Fruit fly (Drosophila melanogaster) whole organism, embryonic: ENCODE data around the gene CG5181.
A peak's percentile ranks its signal among the peaks of the same experiment; 100 is the strongest.

Source experiments
- Blimp-1 ChIP-seq: fragments of 200-800 bp; sonication (Bioruptor generic); optimal IDR thresholded peaks from 3 replicates; lab custom pipeline; 2018; ENCODE audit warnings: missing biosample characterization, missing genetic modification characterization, mild to moderate bottlenecking, moderate library complexity, missing genetic modification reagents
- CG1024 ChIP-seq: fragments of 200-800 bp; sonication (Bioruptor generic); IDR thresholded peaks from 2 replicates; pipeline ENCODE4 v1.3.6; 2022; ENCODE audit warnings: missing biosample characterization, missing genetic modification characterization
- CG10321 ChIP-seq: fragments of 200-800 bp; sonication (Bioruptor generic); IDR thresholded peaks from 2 replicates; pipeline ENCODE4 v1.3.6; 2022; ENCODE audit warnings: missing biosample characterization, missing genetic modification characterization
- CG10654 ChIP-seq: fragments of 200-800 bp; sonication (Bioruptor generic); optimal IDR thresholded peaks from 2 replicates; lab custom pipeline; 2016; ENCODE audit warnings: missing biosample characterization, missing genetic modification characterization
- CG11696 ChIP-seq: fragments of 200-800 bp; sonication (Bioruptor generic); IDR thresholded peaks from 2 replicates; pipeline ENCODE4 v1.3.6; 2022; ENCODE audit warnings: missing biosample characterization, missing genetic modification characterization
- CG12744 ChIP-seq: fragments of 200-800 bp; sonication (Bioruptor generic); optimal IDR thresholded peaks from 2 replicates; lab custom pipeline; 2016; ENCODE audit warnings: missing biosample characterization, missing genetic modification characterization
- CG14050 ChIP-seq: fragments of 200-800 bp; sonication (Bioruptor generic); IDR thresholded peaks from 3 replicates; pipeline ENCODE4 v1.3.6; 2022; ENCODE audit warnings: missing biosample characterization, missing genetic modification characterization
- CG14965 ChIP-seq: fragments of 200-800 bp; sonication (Bioruptor generic); optimal IDR thresholded peaks from 2 replicates; lab custom pipeline; 2016; ENCODE audit warnings: missing biosample characterization, missing genetic modification characterization, borderline replicate concordance
- CG15073 ChIP-seq: fragments of 200-800 bp; sonication (Bioruptor generic); optimal IDR thresholded peaks from 2 replicates; lab custom pipeline; 2016; ENCODE audit warnings: missing biosample characterization, missing genetic modification characterization
- CG17359 ChIP-seq: fragments of 200-800 bp; sonication (Bioruptor generic); optimal IDR thresholded peaks from 3 replicates; lab custom pipeline; 2018; ENCODE audit warnings: missing biosample characterization, mild to moderate bottlenecking, missing genetic modification characterization, moderate library complexity
- CG2129 ChIP-seq: fragments of 200-800 bp; sonication (Bioruptor generic); IDR thresholded peaks from 2 replicates; pipeline ENCODE4 v1.3.6; 2022; ENCODE audit warnings: missing biosample characterization, missing genetic modification characterization; ENCODE audit not compliant: partially characterized antibody
- CG2202 ChIP-seq: fragments of 200-800 bp; sonication (Bioruptor generic); optimal IDR thresholded peaks from 2 replicates; lab custom pipeline; 2018; ENCODE audit warnings: missing biosample characterization, mild to moderate bottlenecking, missing genetic modification characterization
- CG31388 ChIP-seq: fragments of 200-800 bp; sonication (Bioruptor generic); optimal IDR thresholded peaks from 2 replicates; lab custom pipeline; 2016; ENCODE audit warnings: missing biosample characterization, missing genetic modification characterization
- CG3407 ChIP-seq: fragments of 200-800 bp; sonication (Bioruptor generic); optimal IDR thresholded peaks from 2 replicates; lab custom pipeline; 2018; ENCODE audit warnings: missing biosample characterization, mild to moderate bottlenecking, missing genetic modification characterization
- CG6254 ChIP-seq: fragments of 200-800 bp; sonication (Bioruptor generic); optimal IDR thresholded peaks from 3 replicates; lab custom pipeline; 2017; ENCODE audit warnings: mild to moderate bottlenecking, missing biosample characterization, missing genetic modification reagents, missing genetic modification characterization
- CG7963 ChIP-seq: fragments of 200-800 bp; sonication (Bioruptor generic); IDR thresholded peaks from 3 replicates; pipeline ENCODE4 v1.3.6; 2022; ENCODE audit warnings: missing biosample characterization, missing genetic modification characterization; ENCODE audit not compliant: partially characterized antibody
- CG8290 ChIP-seq, 3 experiments: fragments of 200-800 bp; sonication (Bioruptor generic); optimal IDR thresholded peaks; 2 replicates each; lab custom pipeline; 2016 to 2019; ENCODE audit warnings: missing biosample characterization in 3 of 3, missing genetic modification characterization in 3 of 3, mild to moderate bottlenecking in 2 of 3, moderate library complexity in 1 of 3
- CG8478 ChIP-seq: fragments of >200 bp; optimal IDR thresholded peaks from 2 replicates; lab custom pipeline; 2018
- CG8924 ChIP-seq: fragments of 200-800 bp; optimal IDR thresholded peaks from 3 replicates; lab custom pipeline; 2019; ENCODE audit warnings: missing biosample characterization, mild to moderate bottlenecking, missing genetic modification characterization, moderate library complexity
- Dek ChIP-seq: fragments of 200-800 bp; sonication (Bioruptor generic); optimal IDR thresholded peaks from 3 replicates; lab custom pipeline; 2019; ENCODE audit warnings: missing biosample characterization, mild to moderate bottlenecking, missing genetic modification characterization, moderate library complexity
- Ets65A ChIP-seq: fragments of 200-800 bp; sonication (Bioruptor generic); peaks from one replicate; lab custom pipeline; 2016; ENCODE audit warnings: missing biosample characterization, missing genetic modification characterization
- Hand ChIP-seq: fragments of 200-800 bp; sonication (Bioruptor generic); optimal IDR thresholded peaks from 2 replicates; lab custom pipeline; 2017; ENCODE audit warnings: mild to moderate bottlenecking, missing biosample characterization, missing genetic modification reagents, missing genetic modification characterization
- Hr51 ChIP-seq, 2 experiments: fragments of 200-800 bp; sonication (Bioruptor generic); optimal IDR thresholded peaks; 2 replicates in 1 of 2; 3 replicates in 1 of 2; lab custom pipeline; 2016 to 2018; ENCODE audit warnings: missing biosample characterization in 2 of 2, missing genetic modification characterization in 2 of 2, mild to moderate bottlenecking in 1 of 2, moderate library complexity in 1 of 2
- Lpt ChIP-seq: fragments of >200 bp; optimal IDR thresholded peaks from 2 replicates; lab custom pipeline; 2018; ENCODE audit warnings: missing biosample characterization, missing genetic modification characterization
- MTF-1 ChIP-seq: fragments of 200-800 bp; sonication (Bioruptor generic); optimal IDR thresholded peaks from 2 replicates; lab custom pipeline; 2018; ENCODE audit warnings: missing biosample characterization, mild to moderate bottlenecking, missing genetic modification characterization, borderline replicate concordance
- Myb ChIP-seq: fragments of 200-800 bp; sonication (Bioruptor generic); optimal IDR thresholded peaks from 2 replicates; lab custom pipeline; 2016; ENCODE audit warnings: missing biosample characterization, missing genetic modification characterization
- Oli ChIP-seq: fragments of 200-800 bp; sonication (Bioruptor generic); optimal IDR thresholded peaks from 2 replicates; lab custom pipeline; 2018; ENCODE audit warnings: missing biosample characterization, mild to moderate bottlenecking, missing genetic modification characterization, moderate library complexity
- Ravus ChIP-seq: fragments of 200-800 bp; sonication (Bioruptor generic); IDR thresholded peaks from 2 replicates; pipeline ENCODE4 v1.3.6; 2022; ENCODE audit warnings: missing biosample characterization, missing genetic modification characterization
- Rfx ChIP-seq: fragments of 200-800 bp; sonication (Bioruptor generic); IDR thresholded peaks from 2 replicates; pipeline ENCODE4 v1.3.6; 2022; ENCODE audit warnings: missing biosample characterization, missing genetic modification characterization
- Xbp1 ChIP-seq: fragments of 200-800 bp; sonication (Bioruptor generic); optimal IDR thresholded peaks from 3 replicates; lab custom pipeline; 2016; ENCODE audit warnings: missing biosample characterization, mild to moderate bottlenecking, missing genetic modification characterization
- ash1 ChIP-seq: fragments of 200-800 bp; sonication (Bioruptor generic); optimal IDR thresholded peaks from 2 replicates; lab custom pipeline; 2018; ENCODE audit warnings: missing biosample characterization, mild to moderate bottlenecking, missing genetic modification characterization
- bcd ChIP-seq: fragments of 200-800 bp; sonication (Bioruptor generic); optimal IDR thresholded peaks from 2 replicates; lab custom pipeline; 2017; ENCODE audit warnings: missing biosample characterization, mild to moderate bottlenecking, missing genetic modification characterization
- bigmax ChIP-seq: fragments of 200-800 bp; sonication (Bioruptor generic); optimal IDR thresholded peaks from 2 replicates; lab custom pipeline; 2018; ENCODE audit warnings: missing biosample characterization, mild to moderate bottlenecking, missing genetic modification characterization
- dmrt99B ChIP-seq: fragments of 200-800 bp; sonication (Bioruptor generic); optimal IDR thresholded peaks from 2 replicates; lab custom pipeline; 2018; ENCODE audit warnings: missing biosample characterization, mild to moderate bottlenecking, missing genetic modification characterization, moderate library complexity
- dpn ChIP-seq, 2 experiments: fragments of 200-800 bp; sonication (Bioruptor generic); optimal IDR thresholded peaks; 3 replicates each; lab custom pipeline; 2016; ENCODE audit warnings: missing biosample characterization in 2 of 2, missing genetic modification characterization in 2 of 2
- kay ChIP-seq: fragments of 200-800 bp; sonication (Bioruptor generic); optimal IDR thresholded peaks from 2 replicates; lab custom pipeline; 2016; ENCODE audit warnings: missing biosample characterization, missing genetic modification characterization
- mirr ChIP-seq: fragments of 200-800 bp; sonication (Bioruptor generic); optimal IDR thresholded peaks from 3 replicates; lab custom pipeline; 2018; ENCODE audit warnings: missing biosample characterization, mild to moderate bottlenecking, missing genetic modification characterization
- nmo ChIP-seq: fragments of 200-800 bp; sonication (Bioruptor generic); optimal IDR thresholded peaks from 2 replicates; lab custom pipeline; 2018; ENCODE audit warnings: missing biosample characterization, mild to moderate bottlenecking, missing genetic modification characterization, moderate library complexity
- nom ChIP-seq: fragments of 200-800 bp; sonication (Bioruptor generic); optimal IDR thresholded peaks from 2 replicates; lab custom pipeline; 2017; ENCODE audit warnings: missing biosample characterization, missing genetic modification characterization, mild to moderate bottlenecking, moderate library complexity, missing genetic modification reagents
- peb ChIP-seq: fragments of 200-800 bp; sonication (Bioruptor generic); IDR thresholded peaks from 2 replicates; pipeline ENCODE4 v1.3.6; 2022; ENCODE audit warnings: missing biosample characterization, missing genetic modification characterization
- pfk ChIP-seq: fragments of 200-800 bp; sonication (Bioruptor generic); optimal IDR thresholded peaks from 2 replicates; lab custom pipeline; 2018; ENCODE audit warnings: missing biosample characterization, mild to moderate bottlenecking, missing genetic modification characterization, moderate library complexity
- sc ChIP-seq, 3 experiments: fragments of >200 bp in 2 of 3; fragments of 200-800 bp in 1 of 3; sonication (Bioruptor generic) in 1 of 3; optimal IDR thresholded peaks; 2 replicates in 2 of 3; 3 replicates in 1 of 3; lab custom pipeline; 2017; ENCODE audit warnings: mild to moderate bottlenecking in 1 of 3, missing biosample characterization in 1 of 3, missing genetic modification characterization in 1 of 3, missing genetic modification reagents in 1 of 3
- schlank ChIP-seq: fragments of 200-800 bp; sonication (Bioruptor generic); optimal IDR thresholded peaks from 2 replicates; lab custom pipeline; 2018; ENCODE audit warnings: missing biosample characterization, mild to moderate bottlenecking, missing genetic modification characterization
- sens-2 ChIP-seq: fragments of 200-800 bp; sonication (Bioruptor generic); IDR thresholded peaks from 2 replicates; pipeline ENCODE4 v1.3.6; 2022; ENCODE audit warnings: missing biosample characterization, missing genetic modification characterization
- seq ChIP-seq: fragments of 200-800 bp; sonication (Bioruptor generic); IDR thresholded peaks from 2 replicates; pipeline ENCODE4 v1.3.6; 2022; ENCODE audit warnings: missing biosample characterization, missing genetic modification characterization
- tio ChIP-seq: fragments of 200-800 bp; sonication (Bioruptor generic); optimal IDR thresholded peaks from 2 replicates; lab custom pipeline; 2017; ENCODE audit warnings: missing biosample characterization, missing genetic modification characterization, inconsistent platforms
- tna ChIP-seq: fragments of 200-800 bp; sonication (Bioruptor generic); IDR thresholded peaks from 2 replicates; pipeline ENCODE4 v1.3.6; 2022; ENCODE audit warnings: missing biosample characterization, missing genetic modification characterization; ENCODE audit not compliant: partially characterized antibody
- wdn ChIP-seq: fragments of 200-800 bp; sonication (Bioruptor generic); IDR thresholded peaks from 2 replicates; pipeline ENCODE4 v1.3.6; 2022; ENCODE audit warnings: missing biosample characterization, missing genetic modification characterization
- zfh1 ChIP-seq: fragments of 200-800 bp; sonication (Bioruptor generic); IDR thresholded peaks from 3 replicates; pipeline ENCODE4 v1.3.6; 2022; ENCODE audit warnings: missing biosample characterization, missing genetic modification characterization

Gene CG5181

dm6 chr2L:7411947-7412621 is 2.5 kb upstream of the CG5181 start, which contains the start of gene chm (continued):
- TF ChIP-seq wdn (GFP tag; lab: Robert Waterston, UW), result no peak
- TF ChIP-seq kay (GFP tag; lab: Kevin White, UChicago), result no peak
- TF ChIP-seq zfh1, result peak; percentile 36; the same call in 1 of the 3 replicates
- TF ChIP-seq CG15073 (GFP tag; lab: Kevin White, UChicago), result no peak
- peak; percentile 87 for TF ChIP-seq Ets65A (GFP tag; lab: Kevin White, UChicago)
- TF ChIP-seq CG10654 (GFP tag; lab: Kevin White, UChicago), result no peak
- no peak for TF ChIP-seq sc (optimal IDR thresholded peaks at IDR 0.05; lab: Kevin White, UChicago)
- TF ChIP-seq sc (GFP tag; optimal IDR thresholded peaks at IDR 0.05; lab: Kevin White, UChicago), result no peak
- peak; percentile 83 for TF ChIP-seq CG7963 (GFP tag; lab: Robert Waterston, UW)
- TF ChIP-seq bcd (GFP tag; lab: Kevin White, UChicago), result no peak
- peak; percentile 79 for TF ChIP-seq CG2129 (GFP tag; lab: Robert Waterston, UW)
- TF ChIP-seq dpn (GFP tag; optimal IDR thresholded peaks at IDR 0.05; lab: Kevin White, UChicago), result peak; percentile 47 to 49
- no peak for TF ChIP-seq nom (GFP tag; lab: Kevin White, UChicago)
- peak in 1 of 2 experiments; percentile 1 for TF ChIP-seq Hr51 (GFP tag; optimal IDR thresholded peaks at IDR 0.05; lab: Kevin White, UChicago)
- no peak for TF ChIP-seq CG2202
- peak; percentile 22 for TF ChIP-seq CG12744
- TF ChIP-seq tio (GFP tag; lab: Kevin White, UChicago), result no peak
- TF ChIP-seq sens-2 (GFP tag; lab: Robert Waterston, UW), result no peak
- peak; percentile 64 for TF ChIP-seq tna (GFP tag; lab: Robert Waterston, UW)
- no peak for TF ChIP-seq CG10321 (GFP tag; lab: Robert Waterston, UW)
- TF ChIP-seq ash1 (GFP tag; lab: Kevin White, UChicago), result no peak
- no peak for TF ChIP-seq CG1024 (GFP tag; lab: Robert Waterston, UW)
- no peak for TF ChIP-seq CG3407 (GFP tag; lab: Kevin White, UChicago)
- TF ChIP-seq seq (GFP tag; lab: Robert Waterston, UW), result no peak
- TF ChIP-seq CG14050 (GFP tag; lab: Robert Waterston, UW), result no peak
- TF ChIP-seq dmrt99B (tag; lab: Kevin White, UChicago), result no peak
- no peak for TF ChIP-seq Lpt (GFP tag; lab: Kevin White, UChicago)
- peak; percentile 54 for TF ChIP-seq nmo (GFP tag; lab: Kevin White, UChicago)
- no peak for TF ChIP-seq Hand (GFP tag; lab: Kevin White, UChicago)
- peak; percentile 70 for TF ChIP-seq Rfx (GFP tag; lab: Robert Waterston, UW)
- no peak for TF ChIP-seq peb
- TF ChIP-seq mirr (GFP tag; lab: Kevin White, UChicago), result no peak
- no peak for TF ChIP-seq Blimp-1 (GFP tag; lab: Kevin White, UChicago)
- no peak for TF ChIP-seq CG11696
- no peak for TF ChIP-seq CG31388 (GFP tag; lab: Kevin White, UChicago)
- TF ChIP-seq schlank (tag; lab: Kevin White, UChicago), result no peak
- peak; percentile 32 for TF ChIP-seq Myb
- peak; percentile 37 for TF ChIP-seq CG8290 (GFP tag; optimal IDR thresholded peaks at IDR 0.05; lab: Kevin White, UChicago)
- peak in 1 of 2 experiments; percentile 81 for TF ChIP-seq CG8290 (tag; optimal IDR thresholded peaks at IDR 0.05; lab: Kevin White, UChicago)
- TF ChIP-seq Ravus, result no peak
- no peak for TF ChIP-seq bigmax
- TF ChIP-seq Dek (tag; lab: Kevin White, UChicago), result peak; percentile 8
- TF ChIP-seq CG8478 (lab: Kevin White, UChicago), result no peak
- TF ChIP-seq pfk (GFP tag; lab: Kevin White, UChicago), result peak; percentile 53
- TF ChIP-seq CG17359, result no peak
- TF ChIP-seq CG8924, result no peak
- peak; percentile 49 for TF ChIP-seq Xbp1 (GFP tag; lab: Kevin White, UChicago)
- TF ChIP-seq CG14965, result no peak
- no peak for TF ChIP-seq Oli (tag; lab: Kevin White, UChicago)
- TF ChIP-seq MTF-1 (GFP tag; lab: Kevin White, UChicago), result no peak
- no peak for TF ChIP-seq CG6254 (GFP tag; lab: Kevin White, UChicago)
